Fruit fly (Drosophila melanogaster): ENCODE data around the gene CG10375.

CG10375 gene

DNA sequence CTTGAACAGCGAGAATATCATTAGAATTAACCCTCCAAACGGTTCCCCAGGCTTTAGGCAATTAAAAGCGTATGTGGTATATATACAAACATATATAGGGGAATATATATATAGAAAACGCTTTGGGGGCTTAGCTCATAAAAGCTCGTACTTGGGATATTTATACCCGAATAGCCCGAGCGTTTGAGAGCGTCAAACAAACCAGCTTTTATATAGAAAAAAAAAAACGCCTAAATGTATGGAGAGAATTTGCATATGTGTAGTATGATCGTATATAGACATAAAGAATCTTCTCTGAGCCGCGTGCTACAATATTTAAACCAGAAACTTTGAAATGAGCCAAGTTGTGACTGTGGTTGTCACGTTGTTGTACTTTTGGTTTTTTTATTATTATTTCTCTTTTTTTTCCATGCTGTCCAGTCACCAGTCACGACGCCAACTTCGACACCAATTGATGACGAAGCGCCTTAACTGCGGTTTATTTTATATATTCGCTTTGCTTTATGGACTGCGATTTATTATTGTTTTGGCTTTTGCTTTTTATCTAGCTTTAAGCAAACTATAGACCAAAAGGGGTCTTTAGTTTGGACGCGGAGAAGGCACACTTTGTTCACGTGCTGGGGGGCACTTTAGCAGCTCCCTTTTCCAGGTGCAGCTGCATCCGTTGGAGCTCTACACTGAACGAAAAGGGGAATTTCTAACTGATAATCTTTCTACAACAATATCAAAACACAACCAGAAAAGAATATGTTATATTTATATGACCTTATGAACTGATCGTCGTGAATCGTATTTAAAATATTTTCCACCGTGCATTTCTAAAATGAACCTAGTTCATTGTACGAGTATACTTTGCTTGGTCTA is 19.5 kb downstream of the CG10375 start (continued):
- TF ChIP-seq oc (tag; optimal IDR thresholded peaks at IDR 0.05) = no peak
- TF ChIP-seq Blimp-1 (GFP tag; optimal IDR thresholded peaks at IDR 0.05) = no peak
- no peak for TF ChIP-seq ato (GFP tag; IDR thresholded peaks at IDR 0.05; ENCODE audit: partially characterized antibody)
- no peak for TF ChIP-seq lola (GFP tag; optimal IDR thresholded peaks at IDR 0.05)
- TF ChIP-seq CG13624 (GFP tag; optimal IDR thresholded peaks at IDR 0.05) = no peak
- no peak for TF ChIP-seq Spps (tag; optimal IDR thresholded peaks at IDR 0.05)
- no peak for TF ChIP-seq gro (GFP tag; optimal IDR thresholded peaks at IDR 0.05)
- peak; percentile 66 for TF ChIP-seq CG3995 (GFP tag; optimal IDR thresholded peaks at IDR 0.05)
- TF ChIP-seq wdn (GFP tag; IDR thresholded peaks at IDR 0.05) = no peak
- TF ChIP-seq CG17385 (GFP tag; optimal IDR thresholded peaks at IDR 0.05) = no peak
- TF ChIP-seq Neu2 (GFP tag; optimal IDR thresholded peaks at IDR 0.05; ENCODE audit: borderline replicate concordance) = no peak
- TF ChIP-seq CG18262 (tag; optimal IDR thresholded peaks at IDR 0.05) = peak; percentile 54
- TF ChIP-seq Mad (GFP tag; optimal IDR thresholded peaks at IDR 0.05) = no peak
- TF ChIP-seq Oaz (GFP tag; IDR thresholded peaks at IDR 0.05) = no peak
- no peak for TF ChIP-seq tap (tag; optimal IDR thresholded peaks at IDR 0.05)
- TF ChIP-seq emc (GFP tag; optimal IDR thresholded peaks at IDR 0.05) = no peak
- no peak for TF ChIP-seq CG7271 (tag; optimal IDR thresholded peaks at IDR 0.05)
- TF ChIP-seq Vsx1 (GFP tag; optimal IDR thresholded peaks at IDR 0.05) = no peak
- no peak for TF ChIP-seq CG9437 (GFP tag; optimal IDR thresholded peaks at IDR 0.05)
- TF ChIP-seq luna (GFP tag; optimal IDR thresholded peaks at IDR 0.05) = no peak
- TF ChIP-seq CoRest (tag; optimal IDR thresholded peaks at IDR 0.05) = no peak
- no peak for TF ChIP-seq psq (GFP tag; optimal IDR thresholded peaks at IDR 0.05)
- no peak for TF ChIP-seq Ets97D (GFP tag; optimal IDR thresholded peaks at IDR 0.05)
- no peak for TF ChIP-seq pfk (GFP tag; optimal IDR thresholded peaks at IDR 0.05)
- TF ChIP-seq ken (GFP tag; IDR thresholded peaks at IDR 0.05) = no peak
- no peak for TF ChIP-seq PHDP (tag; optimal IDR thresholded peaks at IDR 0.05)
- TF ChIP-seq B-H1 (GFP tag; IDR thresholded peaks at IDR 0.05) = no peak
- no peak for TF ChIP-seq Elba2 (GFP tag; optimal IDR thresholded peaks at IDR 0.05)
- TF ChIP-seq Sry-δ (GFP tag; optimal IDR thresholded peaks at IDR 0.05) = no peak
- no peak for TF ChIP-seq CG17802 (tag; optimal IDR thresholded peaks at IDR 0.05)
- TF ChIP-seq CG11093 (GFP tag; IDR thresholded peaks at IDR 0.05) = no peak

DNA sequence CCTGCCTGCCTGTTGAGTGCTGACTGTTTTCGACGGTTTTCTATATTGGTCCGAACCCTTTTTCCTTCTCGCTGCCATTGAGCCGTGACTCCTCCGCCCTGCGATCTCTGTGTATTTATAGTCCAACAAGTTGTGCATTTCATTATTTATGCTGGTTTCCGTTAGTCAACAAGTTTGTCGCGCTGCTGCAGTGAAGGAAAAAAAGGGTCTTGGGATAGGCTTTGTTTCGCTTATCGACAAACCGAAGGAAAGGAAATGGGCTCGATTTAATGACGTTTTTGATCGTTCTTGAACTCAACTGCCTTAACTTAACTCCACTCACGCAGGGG is 20.1 kb downstream of the CG10375 start:
- TF ChIP-seq Kr (GFP tag; optimal IDR thresholded peaks at IDR 0.05) = peak; percentile 75
- no peak for TF ChIP-seq CG33213 (GFP tag; optimal IDR thresholded peaks at IDR 0.05)
- no peak for TF ChIP-seq Ptx1 (GFP tag; IDR thresholded peaks at IDR 0.05)
- peak; percentile 18 for TF ChIP-seq gcm (GFP tag; optimal IDR thresholded peaks at IDR 0.05)
- TF ChIP-seq CG1832 (GFP tag; optimal IDR thresholded peaks at IDR 0.05) = no peak
- peak; percentile 53 for TF ChIP-seq kni (GFP tag; optimal IDR thresholded peaks at IDR 0.05)
- TF ChIP-seq Gug (GFP tag; IDR thresholded peaks at IDR 0.05) = no peak
- no peak for TF ChIP-seq CG12299 (tag; optimal IDR thresholded peaks at IDR 0.05)
- TF ChIP-seq CG2875 (GFP tag; optimal IDR thresholded peaks at IDR 0.05) = no peak
- TF ChIP-seq Stat92E (GFP tag; optimal IDR thresholded peaks at IDR 0.05) = peak in 1 of 3 experiments; percentile 21
- TF ChIP-seq CG18476 (GFP tag; optimal IDR thresholded peaks at IDR 0.05) = no peak
- TF ChIP-seq tll (GFP tag; optimal IDR thresholded peaks at IDR 0.05) = peak in 1 of 2 experiments; percentile 82

Measured in whole organism, embryonic.